Worm (Caenorhabditis elegans) whole organism, mixed stage, embryonic: ENCODE results near the gene Y51A2B.2.

Experiments
- bed-3 ChIP-seq: fragments of 200-800 bp; sonication (Bioruptor generic); optimal IDR thresholded peaks from 3 replicates; lab custom pipeline; 2018; ENCODE audit warnings: mild to moderate bottlenecking, missing genetic modification characterization, moderate library complexity, missing compliant biosample characterization
- drap-1 ChIP-seq: fragments of 200-800 bp; sonication (Bioruptor generic); optimal IDR thresholded peaks from 3 replicates; lab custom pipeline; 2018; ENCODE audit warnings: mild to moderate bottlenecking, missing genetic modification characterization, missing compliant biosample characterization
- flh-1 ChIP-seq: fragments of 200-800 bp; sonication (Bioruptor generic); optimal IDR thresholded peaks from 2 replicates; lab custom pipeline; 2018; ENCODE audit warnings: mild to moderate bottlenecking, missing genetic modification characterization, moderate library complexity, missing compliant biosample characterization
- lsy-2 ChIP-seq: fragments of 150-350 bp; optimal IDR thresholded peaks from 2 replicates; lab custom pipeline; 2014; ENCODE audit warnings: missing biosample characterization, missing genetic modification characterization
- mep-1 ChIP-seq: fragments of 150-350 bp; optimal IDR thresholded peaks from 2 replicates; lab custom pipeline; 2017; ENCODE audit warnings: missing biosample characterization, missing genetic modification reagents, missing genetic modification characterization, inconsistent platforms
- nhr-28 ChIP-seq: fragments of 150-350 bp; optimal IDR thresholded peaks from 2 replicates; lab custom pipeline; 2014; ENCODE audit warnings: missing biosample characterization, missing genetic modification characterization
- pha-4 ChIP-seq: fragments of 150-350 bp; optimal IDR thresholded peaks from 2 replicates; lab custom pipeline; 2018; ENCODE audit warnings: missing biosample characterization, missing genetic modification reagents, missing genetic modification characterization
- ztf-11 ChIP-seq: fragments of 150-350 bp; optimal IDR thresholded peaks from 2 replicates; lab custom pipeline; 2014; ENCODE audit warnings: missing biosample characterization, missing genetic modification characterization

DNA sequence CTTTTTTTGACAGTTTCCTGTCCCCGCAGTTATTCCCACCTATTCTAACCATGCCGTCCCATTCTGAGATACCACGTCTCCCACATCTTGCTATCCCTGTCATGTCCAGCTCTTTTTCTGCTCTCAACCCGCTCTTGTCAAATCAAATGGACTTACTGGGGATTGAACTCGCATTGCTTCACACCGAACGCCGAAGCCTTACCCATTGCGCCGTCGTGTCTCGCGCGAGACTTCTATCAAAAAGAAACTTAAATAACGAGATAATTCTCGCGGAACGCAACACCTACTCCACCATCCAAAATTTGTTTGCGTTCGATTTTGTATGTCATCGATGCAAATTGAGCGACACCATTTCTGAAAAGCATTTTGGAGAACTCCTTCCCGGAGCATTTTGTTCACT, 30.1 kb upstream of the Y51A2B.2 start:
- no peak for TF ChIP-seq pha-4
- TF ChIP-seq drap-1 (GFP tag; lab: Kevin White, UChicago), result no peak
- TF ChIP-seq ztf-11 (tag; lab: Kevin White, UChicago), result no peak
- TF ChIP-seq mep-1 (tag; lab: Kevin White, UChicago), result no peak
- no peak for TF ChIP-seq lsy-2
- no peak for TF ChIP-seq bed-3
- no peak for TF ChIP-seq nhr-28
- TF ChIP-seq flh-1 (GFP tag; lab: Kevin White, UChicago), result no peak
